Worm (Caenorhabditis elegans) whole organism, mixed stage, embryonic: ENCODE data around the gene C25E10.12.

Source experiments
- ceh-39 ChIP-seq: fragments of 150-350 bp; optimal IDR thresholded peaks from 2 replicates; lab custom pipeline; 2014; ENCODE audit warnings: missing biosample characterization, missing genetic modification characterization
- cnd-1 ChIP-seq: fragments of 200-800 bp; sonication (Bioruptor generic); optimal IDR thresholded peaks from 2 replicates; lab custom pipeline; 2018; ENCODE audit warnings: mild to moderate bottlenecking, missing genetic modification characterization, missing compliant biosample characterization
- elt-1 ChIP-seq: sonication (generic microtip); optimal IDR thresholded peaks from 2 replicates; lab custom pipeline; 2017; ENCODE audit warnings: missing genetic modification characterization, mild to moderate bottlenecking, missing compliant biosample characterization, antibody characterized with exemption, moderate library complexity, borderline replicate concordance; ENCODE audit not compliant: insufficient read depth
- elt-3 ChIP-seq: fragments of 150-350 bp; optimal IDR thresholded peaks from 2 replicates; lab custom pipeline; 2014; ENCODE audit warnings: missing biosample characterization, missing genetic modification characterization
- flh-1 ChIP-seq: fragments of 200-800 bp; sonication (Bioruptor generic); optimal IDR thresholded peaks from 2 replicates; lab custom pipeline; 2018; ENCODE audit warnings: mild to moderate bottlenecking, missing genetic modification characterization, moderate library complexity, missing compliant biosample characterization
- ham-2 ChIP-seq: fragments of 200-800 bp; sonication (Bioruptor generic); optimal IDR thresholded peaks from 2 replicates; lab custom pipeline; 2018; ENCODE audit warnings: mild to moderate bottlenecking, missing genetic modification characterization, missing compliant biosample characterization
- mab-5 ChIP-seq: fragments of 150-350 bp; optimal IDR thresholded peaks from 2 replicates; lab custom pipeline; 2014; ENCODE audit warnings: missing biosample characterization, missing genetic modification characterization
- mls-2 ChIP-seq: sonication (generic microtip); optimal IDR thresholded peaks from 2 replicates; lab custom pipeline; 2016; ENCODE audit warnings: mild to moderate bottlenecking, missing genetic modification characterization, moderate library complexity, missing compliant biosample characterization
- nhr-12 ChIP-seq: fragments of 150-350 bp; optimal IDR thresholded peaks from 2 replicates; lab custom pipeline; 2014; ENCODE audit warnings: missing biosample characterization, missing genetic modification characterization
- nhr-237 ChIP-seq: fragments of 150-350 bp; optimal IDR thresholded peaks from 2 replicates; lab custom pipeline; 2014; ENCODE audit warnings: missing biosample characterization, missing genetic modification characterization
- nhr-28 ChIP-seq: fragments of 150-350 bp; optimal IDR thresholded peaks from 2 replicates; lab custom pipeline; 2014; ENCODE audit warnings: missing biosample characterization, missing genetic modification characterization
- pha-4 ChIP-seq: fragments of 150-350 bp; optimal IDR thresholded peaks from 2 replicates; lab custom pipeline; 2018; ENCODE audit warnings: missing biosample characterization, missing genetic modification reagents, missing genetic modification characterization
- snpc-4 ChIP-seq: fragments of 150-350 bp; optimal IDR thresholded peaks from 2 replicates; lab custom pipeline; 2014; ENCODE audit warnings: missing biosample characterization, missing genetic modification characterization
- tbx-8 ChIP-seq: fragments of 200-800 bp; sonication (Bioruptor generic); optimal IDR thresholded peaks from 2 replicates; lab custom pipeline; 2018; ENCODE audit warnings: mild to moderate bottlenecking, missing genetic modification characterization, moderate library complexity, missing compliant biosample characterization
- unc-120 ChIP-seq: sonication (generic microtip); optimal IDR thresholded peaks from 2 replicates; lab custom pipeline; 2017; ENCODE audit warnings: missing genetic modification characterization, missing compliant biosample characterization; ENCODE audit not compliant: poor library complexity, severe bottlenecking
- unc-39 ChIP-seq: fragments of 150-350 bp; optimal IDR thresholded peaks from 2 replicates; lab custom pipeline; 2014; ENCODE audit warnings: missing biosample characterization, missing genetic modification characterization
- zip-8 ChIP-seq: fragments of 150-350 bp; optimal IDR thresholded peaks from 2 replicates; lab custom pipeline; 2014; ENCODE audit warnings: missing biosample characterization, missing genetic modification characterization

The C25E10.12 gene

DNA sequence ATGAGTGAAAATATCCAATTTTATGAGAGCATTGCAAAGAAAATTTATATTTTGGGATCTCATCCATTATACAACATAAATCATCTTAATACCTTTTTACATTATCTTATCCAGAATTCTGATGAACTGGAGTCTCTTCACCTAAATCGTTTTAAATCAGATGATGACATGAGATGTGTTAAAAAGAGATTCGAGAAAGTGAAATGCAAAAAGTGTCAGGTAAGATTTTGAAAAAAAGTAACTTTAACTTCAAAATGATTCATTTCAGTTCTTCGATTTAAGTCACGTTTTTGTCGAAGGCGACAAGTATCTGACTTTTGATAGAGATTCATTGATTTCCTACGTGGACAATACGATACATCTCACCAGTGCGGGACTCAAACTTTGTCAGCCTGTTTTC, 43.4 kb downstream of the C25E10.12 start:
- TF ChIP-seq mls-2 (tag; lab: Kevin White, UChicago), result no peak
- TF ChIP-seq nhr-237 (tag; lab: Kevin White, UChicago), result no peak
- TF ChIP-seq snpc-4 (tag; lab: Kevin White, UChicago), result no peak
- TF ChIP-seq, all 35 proteins: peak for 0

ce11 chrV:9016479-9016878, 45.8 kb downstream of the C25E10.12 start, which contains the start of gene oac-40:
Gene oac-40 (plus strand): TSS chrV:9016779.
- no peak for TF ChIP-seq elt-1 (tag; lab: Kevin White, UChicago)
- TF ChIP-seq unc-39 (tag; lab: Kevin White, UChicago), result no peak
- TF ChIP-seq pha-4 (tag; lab: Kevin White, UChicago), result no peak
- no peak for TF ChIP-seq snpc-4 (tag; lab: Kevin White, UChicago)
- TF ChIP-seq mab-5 (tag; lab: Kevin White, UChicago), result no peak
- no peak for TF ChIP-seq ceh-39 (tag; lab: Kevin White, UChicago)
- TF ChIP-seq zip-8 (tag; lab: Kevin White, UChicago), result no peak
- no peak for TF ChIP-seq elt-3 (tag; lab: Kevin White, UChicago)
- no peak for TF ChIP-seq unc-120 (tag; lab: Kevin White, UChicago)
- no peak for TF ChIP-seq ham-2
- TF ChIP-seq tbx-8 (GFP tag; lab: Kevin White, UChicago), result no peak
- TF ChIP-seq nhr-12 (tag; lab: Kevin White, UChicago), result no peak
- no peak for TF ChIP-seq cnd-1 (tag; lab: Kevin White, UChicago)
- TF ChIP-seq, all 35 proteins: peak for 0

DNA sequence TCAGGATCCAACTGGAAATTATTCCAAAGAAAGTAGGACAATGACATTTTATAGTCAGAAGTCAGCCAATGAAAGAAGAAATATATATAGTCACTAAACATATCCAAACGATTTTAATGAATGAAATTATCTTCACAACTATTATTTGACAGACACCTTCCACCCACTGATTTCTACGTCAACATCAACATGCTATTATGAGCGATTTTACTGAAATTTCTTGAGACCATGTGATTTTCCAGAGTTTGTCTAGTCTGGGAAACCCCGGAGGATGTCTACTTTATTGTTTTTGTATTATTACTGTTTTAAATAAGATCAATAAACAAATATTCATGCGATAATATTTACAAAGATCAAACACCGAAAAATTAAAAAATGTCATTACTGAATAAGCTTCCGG, 46.7 kb downstream of the C25E10.12 start, which contains the start of gene srt-18:
srt-18 (minus strand) TSS at position 101 of the 400 bp plus-strand sequence.
- no peak for TF ChIP-seq flh-1 (GFP tag; lab: Kevin White, UChicago)
- TF ChIP-seq elt-1 (tag; lab: Kevin White, UChicago), result no peak
- no peak for TF ChIP-seq nhr-28 (tag; lab: Kevin White, UChicago)
- no peak for TF ChIP-seq nhr-237 (tag; lab: Kevin White, UChicago)

DNA sequence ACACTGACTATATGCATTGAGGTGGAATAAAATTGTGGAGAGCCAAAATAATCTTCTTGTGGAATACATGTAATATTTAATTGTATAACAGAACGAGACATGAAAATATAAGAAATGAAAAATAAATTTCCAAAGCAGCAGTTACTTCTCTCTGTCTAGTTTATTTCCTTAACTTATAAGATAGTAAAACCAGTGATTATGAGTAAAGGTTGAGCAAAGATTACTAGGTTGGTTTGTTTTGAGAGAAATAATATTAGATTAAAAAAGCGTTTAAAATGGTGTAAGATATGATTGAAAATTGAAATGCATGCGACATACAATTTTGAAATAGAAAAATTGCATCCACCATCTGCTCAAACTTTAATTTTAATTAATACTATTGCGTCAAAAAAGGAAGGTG, 48.5 kb downstream of the C25E10.12 start, which contains the start of gene srh-201:
srh-201 (minus strand) TSS at position 101 of the 400 bp plus-strand sequence.
- no peak for TF ChIP-seq mab-5 (tag; lab: Kevin White, UChicago)
- TF ChIP-seq ham-2, result no peak
